Worm (Caenorhabditis elegans) whole organism, young adult: Measurements from ENCODE around the gene cyp-43A1.

Experiments
- B0019.2 ChIP-seq: fragments of 200-800 bp; sonication (Bioruptor generic); conservative IDR thresholded peaks from 2 replicates; pipeline ENCODE4 v1.3.6; 2022; ENCODE audit warnings: missing genetic modification reagents, missing genetic modification characterization, missing compliant biosample characterization
- B0035.1 ChIP-seq: sonication (generic microtip); optimal IDR thresholded peaks from 2 replicates; lab custom pipeline; 2016; ENCODE audit warnings: missing genetic modification characterization, mild to moderate bottlenecking, missing compliant biosample characterization, missing genotype, missing genetic modification reagents
- B0336.3 ChIP-seq: fragments of 200-800 bp; sonication (Bioruptor generic); IDR thresholded peaks from 2 replicates; pipeline ENCODE4 v1.3.6; 2022; ENCODE audit warnings: missing genetic modification characterization, missing compliant biosample characterization
- F10E7.11 ChIP-seq: sonication (generic microtip); optimal IDR thresholded peaks from 2 replicates; lab custom pipeline; 2017; ENCODE audit warnings: mild to moderate bottlenecking, missing genetic modification characterization, moderate library complexity, missing compliant biosample characterization
- F22D6.2 ChIP-seq: sonication (generic microtip); optimal IDR thresholded peaks from 2 replicates; lab custom pipeline; 2016; ENCODE audit warnings: mild to moderate bottlenecking, missing genetic modification characterization, missing compliant biosample characterization
- F37B4.10 ChIP-seq: fragments of 200-800 bp; sonication (Bioruptor generic); IDR thresholded peaks from 2 replicates; pipeline ENCODE4 v1.3.6; 2022; ENCODE audit warnings: missing genetic modification characterization, missing compliant biosample characterization
- K12H6.12 ChIP-seq: fragments of 200-800 bp; sonication (Bioruptor generic); optimal IDR thresholded peaks from 2 replicates; lab custom pipeline; 2018; ENCODE audit warnings: mild to moderate bottlenecking, missing genetic modification characterization, missing compliant biosample characterization
- T07F8.4 ChIP-seq: sonication (generic microtip); optimal IDR thresholded peaks from 2 replicates; lab custom pipeline; 2016; ENCODE audit warnings: mild to moderate bottlenecking, missing genetic modification characterization, moderate library complexity, missing compliant biosample characterization
- ama-1 ChIP-seq, 3 experiments: fragments of 150-350 bp in 1 of 3; sonication (generic microtip) in 2 of 3; optimal IDR thresholded peaks; 2 replicates each; lab custom pipeline; 2014 to 2018; ENCODE audit warnings: missing biosample characterization in 2 of 3, missing genetic modification characterization in 2 of 3, missing genetic modification reagents in 2 of 3
- atf-7 ChIP-seq: sonication (generic microtip); optimal IDR thresholded peaks from 2 replicates; lab custom pipeline; 2017; ENCODE audit warnings: mild to moderate bottlenecking, missing genetic modification characterization, missing compliant biosample characterization
- athp-1 ChIP-seq: sonication (generic microtip); optimal IDR thresholded peaks from 2 replicates; lab custom pipeline; 2017; ENCODE audit warnings: mild to moderate bottlenecking, missing genetic modification characterization, missing compliant biosample characterization
- attf-3 ChIP-seq: fragments of 200-800 bp; sonication (Bioruptor generic); conservative IDR thresholded peaks from 2 replicates; pipeline ENCODE4 v1.3.6; 2022; ENCODE audit warnings: missing genetic modification reagents, missing genetic modification characterization, missing compliant biosample characterization
- ccch-3 ChIP-seq: fragments of 200-800 bp; sonication (Bioruptor generic); optimal IDR thresholded peaks from 2 replicates; lab custom pipeline; 2018; ENCODE audit warnings: mild to moderate bottlenecking, missing genetic modification characterization, missing compliant biosample characterization
- ceh-79 ChIP-seq: sonication (generic microtip); optimal IDR thresholded peaks from 2 replicates; lab custom pipeline; 2017; ENCODE audit warnings: mild to moderate bottlenecking, missing genetic modification characterization, missing compliant biosample characterization
- die-1 ChIP-seq: sonication (generic microtip); optimal IDR thresholded peaks from 2 replicates; lab custom pipeline; 2016; ENCODE audit warnings: missing genotype, mild to moderate bottlenecking, missing genetic modification characterization, missing compliant biosample characterization
- dox-1 ChIP-seq: fragments of 200-800 bp; sonication (Bioruptor generic); IDR thresholded peaks from 2 replicates; pipeline ENCODE4 v1.3.6; 2022; ENCODE audit warnings: missing genetic modification reagents, missing genetic modification characterization, missing compliant biosample characterization
- dpl-1 ChIP-seq: fragments of 150-350 bp; optimal IDR thresholded peaks from 2 replicates; lab custom pipeline; 2014; ENCODE audit warnings: missing biosample characterization, missing genetic modification reagents, missing genetic modification characterization
- ekl-4 ChIP-seq: fragments of 200-800 bp; sonication (Bioruptor generic); IDR thresholded peaks from 2 replicates; pipeline ENCODE4 v1.3.6; 2022; ENCODE audit warnings: missing genetic modification reagents, missing genetic modification characterization, missing compliant biosample characterization
- gei-17 ChIP-seq: fragments of 200-800 bp; sonication (Bioruptor generic); optimal IDR thresholded peaks from 2 replicates; lab custom pipeline; 2018; ENCODE audit warnings: mild to moderate bottlenecking, missing genetic modification characterization, missing compliant biosample characterization
- him-1 ChIP-seq: sonication (generic microtip); optimal IDR thresholded peaks from 2 replicates; lab custom pipeline; 2016; ENCODE audit warnings: missing genotype, missing genetic modification reagents, missing genetic modification characterization, missing compliant biosample characterization
- hmg-20 ChIP-seq: fragments of 200-800 bp; sonication (Bioruptor generic); IDR thresholded peaks from 2 replicates; pipeline ENCODE4 v1.3.6; 2022; ENCODE audit warnings: missing genetic modification reagents, missing genetic modification characterization, missing compliant biosample characterization
- hsf-1 ChIP-seq: fragments of 200-800 bp; sonication (Bioruptor generic); IDR thresholded peaks from 2 replicates; pipeline ENCODE4 v1.3.6; 2022; ENCODE audit warnings: missing genetic modification reagents, missing genetic modification characterization, missing compliant biosample characterization
- lag-1 ChIP-seq: fragments of 200-800 bp; sonication (Bioruptor generic); IDR thresholded peaks from 2 replicates; pipeline ENCODE4 v1.3.6; 2022; ENCODE audit warnings: missing genetic modification reagents, missing genetic modification characterization, missing compliant biosample characterization
- lsy-27 ChIP-seq: sonication (generic microtip); optimal IDR thresholded peaks from 2 replicates; lab custom pipeline; 2017; ENCODE audit warnings: missing genetic modification characterization, mild to moderate bottlenecking, missing compliant biosample characterization, antibody characterized with exemption, missing genotype, borderline replicate concordance; ENCODE audit not compliant: insufficient read depth
- madf-3 ChIP-seq: fragments of 200-800 bp; sonication (Bioruptor generic); IDR thresholded peaks from 2 replicates; pipeline ENCODE4 v1.3.6; 2022; ENCODE audit warnings: missing genetic modification reagents, missing genetic modification characterization, missing compliant biosample characterization
- madf-6 ChIP-seq: fragments of 200-800 bp; sonication (Bioruptor generic); IDR thresholded peaks from 2 replicates; pipeline ENCODE4 v1.3.6; 2022; ENCODE audit warnings: missing genetic modification reagents, missing genetic modification characterization, missing compliant biosample characterization
- nfya-1 ChIP-seq: sonication (generic microtip); optimal IDR thresholded peaks from 2 replicates; lab custom pipeline; 2017; ENCODE audit warnings: antibody characterized with exemption, missing compliant biosample characterization, missing genetic modification characterization, borderline replicate concordance; ENCODE audit not compliant: insufficient read depth
- nfya-2 ChIP-seq: fragments of 200-800 bp; sonication (Bioruptor generic); IDR thresholded peaks from 2 replicates; pipeline ENCODE4 v1.3.6; 2022; ENCODE audit warnings: missing genetic modification reagents, missing genetic modification characterization, missing compliant biosample characterization
- nhr-120 ChIP-seq: fragments of 200-800 bp; sonication (Bioruptor generic); IDR thresholded peaks from 2 replicates; pipeline ENCODE4 v1.3.6; 2022; ENCODE audit warnings: missing genetic modification characterization, missing compliant biosample characterization
- rpc-1 ChIP-seq, 2 experiments: fragments of 150-350 bp in 1 of 2; sonication (generic microtip) in 1 of 2; optimal IDR thresholded peaks; 2 replicates each; lab custom pipeline; 2014 to 2018; ENCODE audit warnings: missing biosample characterization in 1 of 2, missing genetic modification characterization in 1 of 2, missing genetic modification reagents in 1 of 2, missing genotype in 1 of 2
- sdz-38 ChIP-seq: sonication (generic microtip); optimal IDR thresholded peaks from 2 replicates; lab custom pipeline; 2016; ENCODE audit warnings: missing genotype, missing genetic modification characterization, missing compliant biosample characterization
- sea-2 ChIP-seq: fragments of 200-800 bp; sonication (Bioruptor generic); IDR thresholded peaks from 2 replicates; pipeline ENCODE4 v1.3.6; 2022; ENCODE audit warnings: missing genetic modification characterization, missing compliant biosample characterization
- snpc-1.3 ChIP-seq: sonication (generic microtip); optimal IDR thresholded peaks from 2 replicates; lab custom pipeline; 2017; ENCODE audit warnings: missing genetic modification characterization, mild to moderate bottlenecking, missing compliant biosample characterization, antibody characterized with exemption, moderate library complexity, missing genotype, missing genetic modification reagents; ENCODE audit not compliant: insufficient read depth
- snpc-3.4 ChIP-seq: sonication (generic microtip); optimal IDR thresholded peaks from 2 replicates; lab custom pipeline; 2017; ENCODE audit warnings: missing genetic modification characterization, mild to moderate bottlenecking, missing compliant biosample characterization, antibody characterized with exemption, moderate library complexity, missing genotype, missing genetic modification reagents
- zfh-2 ChIP-seq: fragments of 200-800 bp; sonication (Bioruptor generic); conservative IDR thresholded peaks from 2 replicates; pipeline ENCODE4 v1.3.6; 2022; ENCODE audit warnings: missing genetic modification reagents, missing genetic modification characterization, missing compliant biosample characterization
- ztf-18 ChIP-seq: sonication (generic microtip); optimal IDR thresholded peaks from 2 replicates; lab custom pipeline; 2016; ENCODE audit warnings: missing genotype, mild to moderate bottlenecking, missing genetic modification characterization, missing compliant biosample characterization

cyp-43A1 gene

ce11 chrX:5697208-5697607 is 17.1 kb upstream of the cyp-43A1 start, which contains the start of gene W01C8.5:
Gene W01C8.5, minus strand, starts transcription at chrX:5697308.
- TF ChIP-seq rpc-1 (optimal IDR thresholded peaks at IDR 0.05; lab: Kevin White, UChicago) = no peak
- TF ChIP-seq rpc-1 (tag; optimal IDR thresholded peaks at IDR 0.05; lab: Kevin White, UChicago) = no peak
- TF ChIP-seq snpc-1.3 (tag; lab: Kevin White, UChicago) = no peak
- no peak for TF ChIP-seq F22D6.2
- no peak for TF ChIP-seq B0035.1 (tag; lab: Kevin White, UChicago)
- TF ChIP-seq dpl-1 (GFP tag; lab: Kevin White, UChicago) = no peak
- TF ChIP-seq madf-6 (GFP tag; lab: Robert Waterston, UW) = no peak
- TF ChIP-seq gei-17 = no peak
- no peak for TF ChIP-seq ztf-18 (tag; lab: Kevin White, UChicago)
- no peak for TF ChIP-seq lsy-27 (tag; lab: Kevin White, UChicago)
- TF ChIP-seq hsf-1 (GFP tag; lab: Robert Waterston, UW) = no peak
- no peak for TF ChIP-seq ama-1 (optimal IDR thresholded peaks at IDR 0.05; lab: Kevin White, UChicago)
- TF ChIP-seq ama-1 (GFP tag; optimal IDR thresholded peaks at IDR 0.05; lab: Kevin White, UChicago) = no peak
- TF ChIP-seq die-1 (tag; lab: Kevin White, UChicago) = no peak
- no peak for TF ChIP-seq ceh-79 (tag; lab: Kevin White, UChicago)
- TF ChIP-seq snpc-3.4 (tag; lab: Kevin White, UChicago) = no peak
- TF ChIP-seq attf-3 = no peak
- TF ChIP-seq nfya-2 (GFP tag; lab: Robert Waterston, UW) = no peak
- TF ChIP-seq T07F8.4 (tag; lab: Kevin White, UChicago) = no peak
- TF ChIP-seq B0019.2 = no peak
- no peak for TF ChIP-seq him-1 (tag; lab: Kevin White, UChicago)

- TF ChIP-seq ama-1 (optimal IDR thresholded peaks at IDR 0.05; lab: Kevin White, UChicago) (no peak), ama-1 (GFP tag; optimal IDR thresholded peaks at IDR 0.05; lab: Kevin White, UChicago) (no peak), athp-1 (tag; lab: Kevin White, UChicago) (no peak), ccch-3 (no peak), F22D6.2 (no peak), sea-2 (no peak), lag-1 (no peak), him-1 (tag; lab: Kevin White, UChicago) (no peak), nfya-2 (GFP tag; lab: Robert Waterston, UW) (no peak), madf-3 (GFP tag; lab: Robert Waterston, UW) (no peak), B0336.3 (GFP tag; lab: Robert Waterston, UW) (no peak), hmg-20 (GFP tag; lab: Robert Waterston, UW) (no peak), F37B4.10 (no peak), zfh-2 (GFP tag; lab: Robert Waterston, UW) (no peak), nhr-120 (no peak), atf-7 (tag; lab: Kevin White, UChicago) (no peak)
Observed at ce11 chrX:5698419-5698818, 15.9 kb upstream of the cyp-43A1 start.

ce11 chrX:5699555-5699954 is 14.8 kb upstream of the cyp-43A1 start:
- TF ChIP-seq dox-1 (GFP tag; lab: Robert Waterston, UW) (no peak), F10E7.11 (no peak), B0035.1 (tag; lab: Kevin White, UChicago) (no peak), ekl-4 (GFP tag; lab: Robert Waterston, UW) (no peak), sdz-38 (tag; lab: Kevin White, UChicago) (no peak), K12H6.12 (no peak), nfya-1 (tag; lab: Kevin White, UChicago) (no peak)
